Fruit fly (Drosophila melanogaster) S2 (cell line): ENCODE results near the gene xit.
A peak's percentile ranks its signal among the peaks of the same experiment; 100 is the strongest.

ENCODE experiments used
- CG8478 ChIP-seq: fragments of >200 bp; optimal IDR thresholded peaks from 2 replicates; lab custom pipeline; 2018
- CTCF ChIP-seq, 2 experiments: fragments of >200 bp; optimal IDR thresholded peaks; 2 replicates each; lab custom pipeline; 2018

DNA sequence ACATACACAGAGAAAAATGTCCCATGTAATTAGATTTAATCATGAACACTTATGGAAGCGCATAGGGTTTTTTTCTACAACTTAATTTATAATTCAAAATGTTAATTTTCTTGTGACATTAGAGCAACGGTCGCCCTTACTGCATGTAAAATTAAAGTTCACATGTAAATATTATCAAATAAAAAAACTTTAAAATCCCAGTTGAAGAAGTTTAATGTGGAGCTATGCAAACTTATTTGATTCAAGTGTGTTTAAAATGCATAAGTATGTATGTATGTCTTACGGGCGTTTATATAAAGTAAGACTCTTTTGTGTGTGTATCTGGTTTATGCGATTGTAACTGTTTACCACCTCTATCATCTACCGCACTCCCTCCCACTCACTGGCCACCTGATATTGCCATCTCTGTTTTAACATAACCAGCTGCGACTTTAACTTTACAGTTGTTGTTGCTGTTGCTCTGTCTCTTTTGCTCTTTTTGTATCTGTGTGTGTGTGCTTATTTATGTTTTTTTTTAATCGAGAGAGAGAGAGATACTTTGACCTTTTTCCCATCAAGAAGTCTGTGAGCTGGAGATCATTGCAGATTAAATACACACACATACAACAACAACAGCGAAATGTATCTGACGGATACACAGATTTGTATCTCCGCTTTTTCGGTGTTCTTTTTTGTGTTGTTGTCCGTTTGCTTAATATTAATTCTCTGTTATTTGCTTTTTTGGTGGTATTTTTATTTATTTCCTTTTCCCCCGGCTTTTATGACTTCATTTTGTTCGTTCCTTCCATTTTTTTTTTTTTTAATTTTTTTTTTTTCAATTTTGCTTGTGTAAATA, 34.8 kb downstream of the xit start:
- TF ChIP-seq CTCF (optimal IDR thresholded peaks at IDR 0.05; lab: Kevin White, UChicago): peak in 1 of 2 experiments; percentile 5
- TF ChIP-seq CG8478 (lab: Kevin White, UChicago): no peak
